Worm (Caenorhabditis elegans) whole organism, L3 larva: ENCODE measurements around the gene glo-4.

Source experiments
- R02D3.7 ChIP-seq: fragments of 150-350 bp; optimal IDR thresholded peaks from 2 replicates; lab custom pipeline; 2014; ENCODE audit warnings: missing biosample characterization, missing genetic modification characterization
- ZK546.5 ChIP-seq: sonication (generic microtip); optimal IDR thresholded peaks from 2 replicates; lab custom pipeline; 2017; ENCODE audit warnings: missing biosample characterization, missing genetic modification characterization
- aly-2 ChIP-seq: fragments of 150-350 bp; optimal IDR thresholded peaks from 2 replicates; lab custom pipeline; 2014; ENCODE audit warnings: missing biosample characterization, missing genetic modification characterization
- ceh-16 ChIP-seq: sonication (generic microtip); optimal IDR thresholded peaks from 2 replicates; lab custom pipeline; 2017; ENCODE audit warnings: missing biosample characterization, missing genetic modification characterization
- ceh-28 ChIP-seq: fragments of 150-350 bp; optimal IDR thresholded peaks from 2 replicates; lab custom pipeline; 2014; ENCODE audit warnings: missing biosample characterization, missing genetic modification reagents, missing genetic modification characterization
- ceh-9 ChIP-seq: sonication (generic microtip); optimal IDR thresholded peaks from 2 replicates; lab custom pipeline; 2018; ENCODE audit warnings: missing biosample characterization, missing genetic modification characterization
- daf-12 ChIP-seq: fragments of 150-350 bp; optimal IDR thresholded peaks from 2 replicates; lab custom pipeline; 2014; ENCODE audit warnings: missing biosample characterization, missing genetic modification reagents, missing genetic modification characterization
- egl-27 ChIP-seq: sonication (generic microtip); optimal IDR thresholded peaks from 4 replicates; lab custom pipeline; 2017; ENCODE audit warnings: missing biosample characterization, missing genetic modification reagents, missing genetic modification characterization
- elt-2 ChIP-seq: sonication (generic microtip); optimal IDR thresholded peaks from 2 replicates; lab custom pipeline; 2016; ENCODE audit warnings: missing genetic modification reagents, mild to moderate bottlenecking, missing genetic modification characterization, missing compliant biosample characterization
- eor-1 ChIP-seq, 2 experiments: fragments of 150-350 bp; optimal IDR thresholded peaks; 2 replicates each; lab custom pipeline; 2014 to 2018; ENCODE audit warnings: missing biosample characterization in 2 of 2, missing genetic modification characterization in 2 of 2
- fkh-2 ChIP-seq: fragments of 150-350 bp; optimal IDR thresholded peaks from 2 replicates; lab custom pipeline; 2014; ENCODE audit warnings: missing biosample characterization, missing genetic modification reagents, missing genetic modification characterization
- fos-1 ChIP-seq: fragments of 150-350 bp; optimal IDR thresholded peaks from 2 replicates; lab custom pipeline; 2014; ENCODE audit warnings: missing biosample characterization, missing genetic modification characterization
- hmg-11 ChIP-seq: sonication (generic microtip); optimal IDR thresholded peaks from 2 replicates; lab custom pipeline; 2016; ENCODE audit warnings: missing genetic modification characterization, missing compliant biosample characterization
- lin-15B ChIP-seq: fragments of 150-350 bp; optimal IDR thresholded peaks from 2 replicates; lab custom pipeline; 2014; ENCODE audit warnings: missing biosample characterization, missing genetic modification characterization
- lin-39 ChIP-seq: fragments of 150-350 bp; optimal IDR thresholded peaks from 2 replicates; lab custom pipeline; 2018; ENCODE audit warnings: missing biosample characterization, missing genetic modification reagents, missing genetic modification characterization
- lsy-12 ChIP-seq: sonication (generic microtip); optimal IDR thresholded peaks from 2 replicates; lab custom pipeline; 2016; ENCODE audit warnings: mild to moderate bottlenecking, missing genetic modification characterization, missing compliant biosample characterization
- mdl-1 ChIP-seq: fragments of 150-350 bp; optimal IDR thresholded peaks from 2 replicates; lab custom pipeline; 2014; ENCODE audit warnings: missing biosample characterization, missing genetic modification characterization
- nfya-1 ChIP-seq: sonication (generic microtip); optimal IDR thresholded peaks from 2 replicates; lab custom pipeline; 2017; ENCODE audit warnings: missing genetic modification characterization, mild to moderate bottlenecking, missing compliant biosample characterization, antibody characterized with exemption, moderate library complexity; ENCODE audit not compliant: insufficient read depth
- nhr-12 ChIP-seq: fragments of 150-350 bp; optimal IDR thresholded peaks from 2 replicates; lab custom pipeline; 2014; ENCODE audit warnings: missing biosample characterization, missing genetic modification characterization
- nhr-23 ChIP-seq: fragments of 150-350 bp; optimal IDR thresholded peaks from 2 replicates; lab custom pipeline; 2014; ENCODE audit warnings: missing biosample characterization, missing genetic modification reagents, missing genetic modification characterization
- nhr-237 ChIP-seq: fragments of 150-350 bp; optimal IDR thresholded peaks from 2 replicates; lab custom pipeline; 2014; ENCODE audit warnings: missing biosample characterization, missing genetic modification characterization
- nhr-25 ChIP-seq: sonication (generic microtip); optimal IDR thresholded peaks from 2 replicates; lab custom pipeline; 2017; ENCODE audit warnings: missing biosample characterization, missing genetic modification characterization
- nhr-28 ChIP-seq: fragments of 150-350 bp; optimal IDR thresholded peaks from 2 replicates; lab custom pipeline; 2014; ENCODE audit warnings: missing biosample characterization, missing genetic modification characterization
- nhr-67 ChIP-seq: fragments of 150-350 bp; optimal IDR thresholded peaks from 2 replicates; lab custom pipeline; 2014; ENCODE audit warnings: missing biosample characterization, missing genetic modification characterization
- nhr-76 ChIP-seq: fragments of 150-350 bp; sonication (generic microtip); optimal IDR thresholded peaks from 5 replicates; lab custom pipeline; 2014; ENCODE audit warnings: missing biosample characterization, missing genetic modification characterization
- nhr-77 ChIP-seq: fragments of 150-350 bp; optimal IDR thresholded peaks from 2 replicates; lab custom pipeline; 2014; ENCODE audit warnings: missing biosample characterization, missing genetic modification characterization
- pha-4 ChIP-seq: fragments of 150-350 bp; optimal IDR thresholded peaks from 2 replicates; lab custom pipeline; 2014; ENCODE audit warnings: missing biosample characterization, missing genetic modification reagents, missing genetic modification characterization
- pqm-1 ChIP-seq: fragments of 150-350 bp; optimal IDR thresholded peaks from 2 replicates; lab custom pipeline; 2017; ENCODE audit warnings: missing biosample characterization, missing genetic modification characterization, inconsistent platforms
- sea-2 ChIP-seq: fragments of 150-350 bp; sonication (generic microtip); optimal IDR thresholded peaks from 4 replicates; lab custom pipeline; 2014; ENCODE audit warnings: missing biosample characterization, missing genetic modification reagents, missing genetic modification characterization
- snpc-4 ChIP-seq: fragments of 150-350 bp; optimal IDR thresholded peaks from 2 replicates; lab custom pipeline; 2014; ENCODE audit warnings: missing biosample characterization, missing genetic modification characterization
- unc-39 ChIP-seq: sonication (generic microtip); optimal IDR thresholded peaks from 4 replicates; lab custom pipeline; 2017; ENCODE audit warnings: missing biosample characterization, missing genetic modification characterization
- unc-62 ChIP-seq: fragments of 150-350 bp; sonication (generic microtip); optimal IDR thresholded peaks from 4 replicates; lab custom pipeline; 2014; ENCODE audit warnings: missing biosample characterization, missing genetic modification reagents, missing genetic modification characterization
- ztf-11 ChIP-seq: fragments of 150-350 bp; optimal IDR thresholded peaks from 2 replicates; lab custom pipeline; 2014; ENCODE audit warnings: missing biosample characterization, missing genetic modification characterization
- ztf-4 ChIP-seq: fragments of 150-350 bp; optimal IDR thresholded peaks from 2 replicates; lab custom pipeline; 2014; ENCODE audit warnings: missing biosample characterization, missing genetic modification characterization

Gene glo-4

DNA sequence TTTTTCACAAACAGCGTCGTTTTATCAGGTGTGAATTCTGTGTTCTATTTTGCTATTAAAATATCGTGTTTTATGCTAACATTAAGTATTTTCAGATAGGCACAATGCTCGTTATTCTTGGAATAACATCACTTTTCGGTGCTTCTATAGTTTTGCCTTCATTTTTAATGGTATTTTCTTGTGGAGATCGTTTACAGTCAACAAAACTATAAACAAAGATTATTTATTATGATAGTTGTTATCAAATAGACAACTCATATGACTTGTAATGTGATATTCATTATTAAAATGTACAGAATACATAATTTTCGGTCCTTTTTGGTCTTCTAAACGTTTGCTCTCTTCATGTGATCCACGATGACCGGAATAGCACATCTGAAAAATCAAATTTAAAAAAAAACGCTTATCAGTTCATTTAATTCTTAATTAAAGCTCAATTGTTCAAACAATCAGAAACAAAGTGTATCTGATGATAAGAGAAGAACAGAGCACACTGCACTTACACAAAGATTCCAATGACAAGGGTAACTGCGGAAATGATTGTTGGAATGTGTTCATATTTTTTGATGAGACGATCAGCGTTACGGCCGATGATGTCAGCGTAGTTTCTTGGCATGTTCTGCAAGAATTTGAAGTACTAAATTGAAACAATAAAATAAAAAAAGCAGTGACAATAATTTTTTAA, 11.1 kb upstream of the glo-4 start, which contains the start of gene F07C3.9:
TSS of gene F07C3.9 (minus strand) at position 635 of the 685 bp plus-strand sequence.
- TF ChIP-seq snpc-4 (tag; lab: Kevin White, UChicago), result no peak
- peak; percentile 87 for TF ChIP-seq elt-2
- peak; percentile 95 for TF ChIP-seq pqm-1 (tag; lab: Kevin White, UChicago)
- TF ChIP-seq ztf-4 (tag; lab: Kevin White, UChicago), result no peak
- TF ChIP-seq pha-4 (tag; lab: Kevin White, UChicago), result peak; percentile 60
- TF ChIP-seq eor-1 (tag; optimal IDR thresholded peaks at IDR 0.05; lab: Kevin White, UChicago), result no peak
- no peak for TF ChIP-seq nhr-12

DNA sequence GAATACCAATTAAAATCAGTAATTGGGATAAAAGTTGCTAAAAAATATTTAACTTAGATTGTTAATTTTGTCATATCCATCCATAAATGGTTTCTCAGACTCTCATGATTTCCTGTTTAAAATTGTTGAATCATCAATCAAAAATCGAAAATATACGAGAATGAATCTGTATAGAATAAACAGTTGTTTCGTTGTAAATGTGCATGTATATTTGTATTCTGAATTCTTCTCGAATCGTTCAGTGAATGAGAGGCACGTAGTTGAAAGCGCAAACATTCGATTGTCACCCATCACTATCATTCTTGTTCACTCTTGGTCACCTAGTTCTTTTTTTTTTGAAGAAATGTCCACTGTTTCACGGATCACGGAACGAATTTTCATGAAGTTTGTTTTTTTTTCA, 6.9 kb upstream of the glo-4 start, which contains the start of gene ptd-2:
TSS of gene ptd-2 (plus strand) at position 301 of the 400 bp plus-strand sequence.
- TF ChIP-seq pqm-1 (tag; lab: Kevin White, UChicago) (no peak), ceh-9 (no peak), nhr-77 (tag; lab: Kevin White, UChicago) (no peak), nhr-67 (tag; lab: Kevin White, UChicago) (no peak), R02D3.7 (tag; lab: Kevin White, UChicago) (no peak), ceh-16 (no peak), ztf-11 (tag; lab: Kevin White, UChicago) (no peak), nhr-12 (no peak), mdl-1 (no peak), egl-27 (tag; lab: Kevin White, UChicago) (no peak), daf-12 (tag; lab: Kevin White, UChicago) (no peak), hmg-11 (tag; lab: Kevin White, UChicago) (no peak), nhr-76 (tag; lab: Kevin White, UChicago) (no peak), unc-39 (tag; lab: Kevin White, UChicago) (no peak), nfya-1 (tag; lab: Kevin White, UChicago) (no peak)

DNA sequence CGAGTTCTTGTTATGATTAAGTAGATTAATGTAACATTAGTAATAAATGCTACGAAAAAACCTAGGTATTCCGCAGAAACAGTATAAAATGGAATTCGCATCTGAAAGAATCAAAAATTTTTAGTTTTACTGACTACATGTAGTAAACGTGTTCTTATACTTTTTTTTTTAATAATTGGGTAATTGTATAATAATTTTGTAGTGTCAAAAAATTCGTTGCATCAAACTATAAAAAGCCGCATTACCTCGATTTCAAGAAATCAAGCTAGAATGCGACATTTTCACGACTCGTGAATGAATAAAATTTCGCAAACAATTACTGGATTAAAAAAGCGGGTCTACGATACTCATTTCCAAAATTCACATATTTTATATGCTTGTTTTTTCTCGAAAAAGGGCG, 6.2 kb upstream of the glo-4 start, which contains the start of gene str-94:
TSS of gene str-94 (minus strand) at position 101 of the 400 bp plus-strand sequence.
- no peak for TF ChIP-seq nhr-237 (tag; lab: Kevin White, UChicago)
- TF ChIP-seq snpc-4 (tag; lab: Kevin White, UChicago), result no peak
- no peak for TF ChIP-seq nhr-25 (tag; lab: Kevin White, UChicago)
- no peak for TF ChIP-seq nhr-12
- no peak for TF ChIP-seq nhr-67 (tag; lab: Kevin White, UChicago)
- no peak for TF ChIP-seq ceh-28 (tag; lab: Kevin White, UChicago)
- no peak for TF ChIP-seq lin-39 (tag; lab: Kevin White, UChicago)
- TF ChIP-seq lin-15B (tag; lab: Kevin White, UChicago), result no peak
- TF ChIP-seq nhr-77 (tag; lab: Kevin White, UChicago), result no peak
- TF ChIP-seq aly-2 (tag; lab: Kevin White, UChicago), result no peak
- no peak for TF ChIP-seq nhr-28 (tag; lab: Kevin White, UChicago)
- no peak for TF ChIP-seq fos-1 (tag; lab: Kevin White, UChicago)
- TF ChIP-seq nhr-76 (tag; lab: Kevin White, UChicago), result no peak
- no peak for TF ChIP-seq ZK546.5
- no peak for TF ChIP-seq ceh-16

DNA sequence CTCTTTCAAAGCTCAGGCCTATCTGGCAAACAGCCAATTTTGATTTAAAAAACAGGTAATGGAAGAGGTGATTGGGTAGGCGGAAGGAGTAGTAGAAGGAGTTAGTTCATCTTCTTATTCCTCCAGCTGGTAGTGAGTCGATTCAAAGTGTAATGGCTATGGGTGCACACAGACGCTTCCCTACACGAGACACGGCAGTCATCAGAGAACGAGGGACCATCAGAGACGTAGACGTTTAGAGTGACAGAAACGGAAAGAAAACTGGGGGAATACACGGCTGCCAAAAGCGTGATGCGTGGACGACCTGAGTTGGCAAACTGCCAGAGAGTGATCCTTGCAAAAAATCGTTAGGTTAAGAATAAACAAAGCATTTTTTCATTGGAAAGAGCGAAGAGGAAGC, 4.4 kb upstream of the glo-4 start:
- TF ChIP-seq nhr-23 (tag; lab: Kevin White, UChicago), result no peak
- TF ChIP-seq nhr-77 (tag; lab: Kevin White, UChicago), result no peak
- no peak for TF ChIP-seq sea-2 (GFP tag; lab: Kevin White, UChicago)
- no peak for TF ChIP-seq fkh-2
- TF ChIP-seq hmg-11 (tag; lab: Kevin White, UChicago), result peak; percentile 37
- no peak for TF ChIP-seq lsy-12 (tag; lab: Kevin White, UChicago)
- peak; percentile 43 for TF ChIP-seq nfya-1 (tag; lab: Kevin White, UChicago)
- TF ChIP-seq lin-39 (tag; lab: Kevin White, UChicago), result peak; percentile 56
- TF ChIP-seq unc-39 (tag; lab: Kevin White, UChicago), result no peak
- no peak for TF ChIP-seq pqm-1 (tag; lab: Kevin White, UChicago)
- TF ChIP-seq unc-62 (GFP tag; lab: Kevin White, UChicago), result no peak
- TF ChIP-seq ceh-16, result no peak
- TF ChIP-seq ceh-28 (tag; lab: Kevin White, UChicago), result no peak
- TF ChIP-seq snpc-4 (tag; lab: Kevin White, UChicago), result no peak
